Worm (Caenorhabditis elegans) whole organism, young adult: Measurements from ENCODE around the gene C46C2.2.

ENCODE experiments used
- let-607 ChIP-seq, 2 experiments: fragments of 200-800 bp in 1 of 2; sonication (Bioruptor generic) in 1 of 2; sonication (generic microtip) in 1 of 2; optimal IDR thresholded peaks; 2 replicates each; lab custom pipeline; 2016 to 2018; ENCODE audit warnings: mild to moderate bottlenecking in 2 of 2, missing compliant biosample characterization in 2 of 2, missing genetic modification characterization in 2 of 2, moderate library complexity in 2 of 2, missing genotype in 1 of 2
- lin-35 ChIP-seq, 3 experiments: fragments of 150-350 bp in 2 of 3; sonication (generic microtip) in 1 of 3; optimal IDR thresholded peaks; 2 replicates each; lab custom pipeline; 2014 to 2018; ENCODE audit warnings: missing biosample characterization in 3 of 3, missing genetic modification characterization in 3 of 3, missing genetic modification reagents in 3 of 3
- unc-62 ChIP-seq: fragments of 150-350 bp; optimal IDR thresholded peaks from 2 replicates; lab custom pipeline; 2014; ENCODE audit warnings: missing biosample characterization, missing genetic modification reagents, missing genetic modification characterization

DNA sequence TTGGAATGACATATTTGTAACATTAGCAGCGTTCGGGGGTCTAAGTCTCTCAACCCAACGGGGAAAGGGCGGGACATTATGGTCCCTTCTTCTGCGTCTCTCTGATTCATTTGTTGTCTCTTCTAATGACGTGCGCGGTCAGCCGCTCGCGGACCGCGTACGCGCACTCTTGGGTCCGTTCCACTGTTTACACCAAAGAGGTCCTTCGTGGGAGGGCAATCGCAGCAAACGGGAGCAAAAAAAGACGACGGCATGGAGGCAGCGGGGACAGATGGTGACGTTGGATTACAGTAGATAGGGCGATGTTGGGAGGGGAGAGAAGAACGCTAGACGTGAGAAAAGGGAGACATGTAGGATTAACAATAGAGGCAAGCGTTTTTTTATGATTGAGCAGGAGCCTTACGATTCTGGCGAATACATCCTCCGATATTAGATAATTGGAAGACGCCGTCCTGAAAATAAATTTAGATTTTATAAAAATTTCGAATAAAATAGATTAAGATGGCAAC, 46.3 kb downstream of the C46C2.2 start, which contains the start of gene flh-1:
- TF ChIP-seq lin-35 (GFP tag; optimal IDR thresholded peaks at IDR 0.05; lab: Kevin White, UChicago) (no peak), unc-62 (no peak), let-607 (tag; optimal IDR thresholded peaks at IDR 0.05; lab: Kevin White, UChicago) (no peak)
